Worm (Caenorhabditis elegans): Measurements from ENCODE around the gene Y71H2AM.11.

DNA sequence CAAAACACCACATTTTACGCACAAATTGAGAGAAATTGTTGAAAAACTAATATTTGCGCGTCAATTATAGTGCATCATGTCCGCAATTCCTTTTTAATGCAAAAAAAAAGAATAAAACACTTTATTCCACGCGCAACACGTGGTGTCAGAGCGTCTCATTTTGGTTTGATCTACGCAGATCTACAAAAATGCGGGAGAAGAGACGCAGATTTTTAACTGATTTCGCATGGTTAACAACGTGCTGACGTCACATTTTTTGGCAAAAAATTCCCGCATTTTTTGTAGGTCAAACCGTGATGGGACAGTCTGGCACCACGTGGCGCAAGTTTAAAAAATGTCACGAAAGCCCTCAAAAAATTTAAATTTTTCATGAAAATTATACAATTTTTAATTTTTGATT, 14.7 kb downstream of the Y71H2AM.11 start:
- TF ChIP-seq tab-1 (GFP tag; IDR thresholded peaks at IDR 0.05) (no peak), med-1 (GFP tag; optimal IDR thresholded peaks at IDR 0.05; ENCODE audit: insufficient read depth) (no peak), ztf-23 (GFP tag; IDR thresholded peaks at IDR 0.05) (no peak), T22C8.4 (GFP tag; IDR thresholded peaks at IDR 0.05) (no peak), klf-2 (GFP tag; conservative IDR thresholded peaks at IDR 0.05) (no peak)
